Fruit fly (Drosophila melanogaster) whole organism: ENCODE measurements around the gene CG5704.

Experiments used
- CG8478 ChIP-seq: fragments of >200 bp; optimal IDR thresholded peaks from 2 replicates; lab custom pipeline; 2018; ENCODE audit warnings: inconsistent platforms
- Dll ChIP-seq: fragments of >200 bp; optimal IDR thresholded peaks from 2 replicates; lab custom pipeline; 2017
- EcR ChIP-seq, 2 experiments: fragments of >200 bp; optimal IDR thresholded peaks; 2 replicates each; lab custom pipeline; 2017; ENCODE audit warnings: missing biosample characterization in 2 of 2, missing genetic modification characterization in 2 of 2, missing genetic modification reagents in 2 of 2
- pan ChIP-seq: fragments of >200 bp; optimal IDR thresholded peaks from 2 replicates; lab custom pipeline; 2017
- psq ChIP-seq: fragments of >200 bp; optimal IDR thresholded peaks from 2 replicates; lab custom pipeline; 2017
- usp ChIP-seq: fragments of >200 bp; optimal IDR thresholded peaks from 2 replicates; lab custom pipeline; 2017; ENCODE audit warnings: missing biosample characterization, missing genetic modification characterization, mixed read lengths

Gene CG5704

DNA sequence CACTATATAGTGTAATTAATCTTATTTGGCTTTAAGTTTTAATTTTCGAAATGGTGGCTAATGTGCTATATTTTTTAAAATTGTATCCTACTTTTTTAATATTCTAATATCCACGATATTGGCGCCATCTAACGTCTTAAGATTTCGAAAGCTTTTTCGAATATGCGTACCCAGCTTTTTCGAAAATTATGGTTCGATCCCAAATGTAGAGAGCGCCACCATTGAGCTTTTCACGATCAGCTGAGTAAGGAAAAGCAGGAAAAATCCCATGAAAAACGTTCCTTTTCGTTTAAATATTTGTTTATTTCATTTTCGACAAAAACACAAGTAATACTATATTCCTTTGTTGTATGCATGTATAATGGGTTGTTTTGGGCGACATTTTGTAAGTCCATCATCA lies 48.4 kb downstream of the CG5704 start:
- TF ChIP-seq pan (lab: Kevin White, UChicago) = no peak
- TF ChIP-seq psq = no peak
- no peak for TF ChIP-seq usp (GFP tag; lab: Kevin White, UChicago)
- TF ChIP-seq EcR (GFP tag; optimal IDR thresholded peaks at IDR 0.05; lab: Kevin White, UChicago) = no peak
- TF ChIP-seq Dll = no peak
- TF ChIP-seq CG8478 (lab: Kevin White, UChicago) = no peak

DNA sequence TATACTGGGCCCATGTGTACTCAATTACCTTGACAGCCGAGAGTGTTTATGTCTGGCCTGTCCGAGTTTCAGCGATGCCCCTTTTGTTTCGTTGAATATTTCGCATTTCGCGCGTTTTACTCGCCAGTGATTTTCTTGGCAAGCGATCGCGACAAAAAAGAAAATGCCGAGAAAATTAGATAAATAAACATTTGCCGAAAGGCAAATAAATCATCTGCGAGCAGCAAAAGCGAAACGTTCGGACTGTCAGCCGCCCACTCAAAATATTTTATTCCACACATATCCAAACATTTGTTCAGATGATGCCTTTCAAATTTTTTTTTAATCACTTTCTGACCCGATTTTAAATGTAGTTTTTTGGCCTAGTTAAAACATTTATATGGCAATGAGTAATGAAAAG lies 49.0 kb downstream of the CG5704 start:
- no peak for TF ChIP-seq EcR (GFP tag; optimal IDR thresholded peaks at IDR 0.05; lab: Kevin White, UChicago)
- TF ChIP-seq Dll = no peak
- no peak for TF ChIP-seq CG8478 (lab: Kevin White, UChicago)
- TF ChIP-seq psq = no peak
- TF ChIP-seq usp (GFP tag; lab: Kevin White, UChicago) = no peak
- TF ChIP-seq pan (lab: Kevin White, UChicago) = no peak
